Fruit fly (Drosophila melanogaster) S2 (cell line): ENCODE data around the gene Tpi.
A peak's percentile ranks its signal among the peaks of the same experiment; 100 is the strongest.

Source experiments
- CG8478 ChIP-seq: fragments of >200 bp; optimal IDR thresholded peaks from 2 replicates; lab custom pipeline; 2018
- CTCF ChIP-seq, 2 experiments: fragments of >200 bp; optimal IDR thresholded peaks; 2 replicates each; lab custom pipeline; 2018

Gene Tpi

DNA sequence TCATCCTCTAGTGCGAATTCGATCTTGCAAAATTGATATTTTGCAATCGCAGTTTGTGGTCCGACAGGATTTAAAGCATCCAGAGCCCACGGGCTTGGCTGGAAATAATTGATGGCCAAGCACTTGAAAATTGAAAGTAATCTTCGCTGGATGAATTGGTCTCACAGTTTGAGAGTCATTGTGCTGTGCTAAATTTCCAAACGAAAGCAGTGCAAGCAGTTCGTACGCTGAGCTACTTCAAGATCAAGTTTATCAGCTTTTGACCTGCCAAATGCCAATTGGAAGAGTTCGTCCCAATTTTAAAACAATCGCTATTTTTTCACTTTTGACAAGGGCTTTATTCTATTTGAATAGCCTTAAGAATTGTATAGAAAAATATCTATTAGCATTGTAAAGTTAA lies 19.5 kb upstream of the Tpi start:
- TF ChIP-seq CG8478 (lab: Kevin White, UChicago) (no peak), CTCF (optimal IDR thresholded peaks at IDR 0.05; lab: Kevin White, UChicago) (peak in 1 of 2 experiments; percentile 56)

DNA sequence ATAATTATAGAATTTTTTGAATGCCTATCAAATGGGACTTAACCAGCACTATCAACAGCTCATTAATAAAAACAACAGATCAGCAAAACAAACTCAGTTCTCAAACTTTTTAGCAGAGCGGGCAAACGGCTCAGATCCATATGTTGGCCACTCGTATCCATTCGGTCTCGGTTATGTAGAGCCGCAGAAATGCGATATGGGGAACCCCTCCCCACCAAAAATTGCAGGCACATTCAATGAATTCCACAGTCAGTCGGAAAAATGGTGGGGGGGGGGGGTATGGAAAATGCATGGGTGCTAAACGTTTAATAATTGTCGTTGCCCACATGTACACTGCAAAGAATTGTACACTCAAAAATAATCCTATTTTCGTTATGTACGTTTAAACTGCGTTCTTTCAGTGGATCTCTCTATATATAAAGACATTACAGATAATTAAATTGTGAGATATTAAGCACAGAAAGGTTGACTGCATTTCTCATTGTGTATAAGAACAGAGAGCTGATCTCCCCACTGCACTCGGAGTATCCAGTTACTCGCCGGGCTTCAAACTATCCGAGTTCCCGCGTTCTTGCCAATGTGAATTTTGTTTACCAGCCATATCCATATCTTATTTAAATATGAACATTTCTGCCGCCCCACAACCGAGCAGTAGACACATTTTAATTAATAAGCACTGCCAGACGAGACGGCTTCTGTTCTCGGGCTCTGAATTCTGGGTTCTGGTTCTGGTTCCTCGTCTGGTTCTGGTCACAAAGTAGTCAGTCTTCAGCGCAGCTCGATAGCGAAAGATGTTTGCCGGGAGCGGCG lies 17.1 kb upstream of the Tpi start, which contains the start of gene CG15529:
Gene CG15529, plus strand, starts transcription at position 760 of the 810 bp plus-strand sequence.
- TF ChIP-seq CG8478 (lab: Kevin White, UChicago) (no peak), CTCF (optimal IDR thresholded peaks at IDR 0.05; lab: Kevin White, UChicago) (no peak)

DNA sequence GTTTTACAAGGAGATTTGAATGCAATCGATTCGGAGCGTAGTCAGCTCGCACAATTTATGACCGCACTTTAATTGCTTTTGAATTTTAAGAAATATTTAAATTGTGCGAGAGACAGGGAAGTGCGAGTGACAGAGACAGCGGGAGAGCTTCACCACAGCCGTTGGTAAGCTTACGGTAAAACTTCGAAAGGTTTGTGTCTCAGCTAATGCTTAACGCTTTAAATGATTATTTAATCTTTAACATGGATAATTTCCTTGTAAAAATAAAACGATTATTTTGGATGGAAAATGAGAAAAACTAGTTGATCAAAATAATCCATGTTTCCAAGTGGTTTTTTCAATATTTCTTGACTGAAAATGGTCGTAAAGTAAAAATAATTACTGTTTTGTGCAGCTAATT lies 16.2 kb upstream of the Tpi start:
- TF ChIP-seq CTCF (optimal IDR thresholded peaks at IDR 0.05; lab: Kevin White, UChicago): no peak
- no peak for TF ChIP-seq CG8478 (lab: Kevin White, UChicago)

DNA sequence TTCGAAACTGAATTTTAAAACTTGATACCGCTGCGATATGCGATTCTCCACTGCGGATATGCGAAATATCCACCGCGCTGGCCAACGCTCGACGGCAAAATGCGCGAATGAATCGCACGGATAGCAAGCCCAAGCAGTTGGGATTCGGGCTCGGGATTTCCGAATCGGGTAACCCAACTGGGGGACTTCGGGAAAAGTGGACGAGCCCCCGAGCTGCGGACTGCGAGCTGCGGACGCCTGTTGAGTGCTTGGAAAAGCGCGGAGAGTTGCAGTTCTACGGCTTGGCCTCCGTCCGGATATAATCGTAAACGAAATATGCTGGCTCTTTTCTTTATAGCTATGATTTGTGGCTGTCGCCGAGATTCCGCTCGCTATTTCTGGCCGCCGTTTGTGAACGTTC lies 15.1 kb upstream of the Tpi start, which contains the start of gene AdoR:
Gene AdoR, minus strand, starts transcription at position 101 of the 400 bp plus-strand sequence.
- TF ChIP-seq CTCF (optimal IDR thresholded peaks at IDR 0.05; lab: Kevin White, UChicago) (no peak), CG8478 (lab: Kevin White, UChicago) (no peak)

DNA sequence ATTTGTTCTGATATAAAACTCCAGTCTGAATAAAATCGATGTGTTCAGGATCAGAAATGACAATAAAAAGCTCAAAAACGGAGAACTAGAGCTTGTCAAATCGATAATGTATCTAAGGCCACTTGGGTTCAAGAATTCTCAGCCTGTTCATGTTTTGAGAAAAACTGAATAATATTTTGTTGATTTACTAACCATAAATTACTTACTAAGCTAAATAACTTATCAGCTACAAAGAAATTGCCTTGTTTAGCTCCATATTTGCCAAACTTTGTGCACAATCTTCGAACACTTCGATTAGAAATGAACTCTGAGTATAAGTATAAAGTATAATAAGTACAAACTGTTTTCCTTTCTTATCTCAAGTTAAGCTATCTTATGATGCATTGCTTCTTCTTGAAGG lies 2.1 kb downstream of the Tpi start, which contains the start of gene CG31029:
Gene CG31029, minus strand, starts transcription at position 101 of the 400 bp plus-strand sequence.
- TF ChIP-seq CTCF (optimal IDR thresholded peaks at IDR 0.05; lab: Kevin White, UChicago) (no peak), CG8478 (lab: Kevin White, UChicago) (no peak)

DNA sequence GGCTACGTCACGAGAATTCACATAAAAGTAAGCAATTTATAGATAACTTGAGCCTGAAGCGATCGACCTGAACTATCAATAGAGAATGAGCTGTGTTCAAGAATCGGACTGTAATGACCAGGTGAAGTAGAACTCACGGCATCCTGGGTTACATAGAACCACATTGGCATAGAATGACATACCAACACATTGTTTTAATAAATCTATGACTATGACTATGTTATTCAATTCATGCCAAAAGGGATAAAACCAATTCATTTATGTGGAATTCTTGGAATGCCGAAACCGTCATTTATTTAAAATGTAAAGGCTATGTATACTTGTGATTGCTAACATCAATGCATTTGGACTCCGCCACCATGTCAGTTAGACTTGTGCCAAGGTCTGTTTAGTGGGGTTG lies 5.4 kb downstream of the Tpi start, which contains the start of gene Ppi1:
Gene Ppi1, minus strand, starts transcription at position 101 of the 400 bp plus-strand sequence.
- no peak for TF ChIP-seq CTCF (optimal IDR thresholded peaks at IDR 0.05; lab: Kevin White, UChicago)

DNA sequence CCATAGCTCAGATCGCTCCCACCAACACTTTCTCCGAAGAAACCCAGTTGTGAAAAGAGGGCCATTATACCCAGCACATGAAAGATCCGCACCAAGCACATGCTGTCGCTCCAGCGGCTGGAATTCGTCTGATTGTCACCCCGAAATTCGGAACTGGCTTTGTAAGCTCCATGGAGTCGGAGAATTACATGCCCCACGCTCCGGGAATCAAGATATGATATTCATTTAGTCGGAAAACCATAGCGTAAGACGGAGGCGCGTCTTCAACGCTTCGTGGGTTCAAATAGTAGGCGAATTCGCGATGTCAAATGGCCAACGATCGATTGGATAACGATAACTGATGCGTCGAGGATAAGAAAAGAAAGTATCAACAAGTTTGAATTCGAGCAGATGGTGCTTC lies 9.8 kb downstream of the Tpi start, which contains the start of gene CG45073:
Gene CG45073, minus strand, starts transcription at position 101 of the 400 bp plus-strand sequence.
- TF ChIP-seq CG8478 (lab: Kevin White, UChicago): no peak
- no peak for TF ChIP-seq CTCF (optimal IDR thresholded peaks at IDR 0.05; lab: Kevin White, UChicago)

DNA sequence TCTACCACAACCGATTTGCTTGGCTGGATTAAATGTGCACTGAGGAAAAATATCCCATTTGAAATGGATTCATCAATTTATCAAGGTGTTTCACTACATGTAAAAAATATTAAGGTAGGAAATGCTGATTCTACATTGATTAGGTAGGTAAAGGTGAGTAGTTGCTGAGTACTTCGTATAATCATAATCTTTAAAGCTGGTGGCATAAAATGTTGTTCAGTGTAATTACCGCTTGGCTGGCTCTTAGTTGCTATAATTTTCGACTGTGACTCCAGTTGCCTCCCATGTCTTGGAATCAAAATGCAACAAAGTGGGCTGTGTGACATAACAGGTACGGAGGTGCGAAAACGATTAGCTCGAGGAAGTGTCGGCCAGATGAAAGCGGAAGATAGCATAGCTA lies 11.2 kb downstream of the Tpi start, which contains the start of gene CG45072:
Gene CG45072, minus strand, starts transcription at position 101 of the 400 bp plus-strand sequence.
- no peak for TF ChIP-seq CTCF (optimal IDR thresholded peaks at IDR 0.05; lab: Kevin White, UChicago)
- no peak for TF ChIP-seq CG8478 (lab: Kevin White, UChicago)

DNA sequence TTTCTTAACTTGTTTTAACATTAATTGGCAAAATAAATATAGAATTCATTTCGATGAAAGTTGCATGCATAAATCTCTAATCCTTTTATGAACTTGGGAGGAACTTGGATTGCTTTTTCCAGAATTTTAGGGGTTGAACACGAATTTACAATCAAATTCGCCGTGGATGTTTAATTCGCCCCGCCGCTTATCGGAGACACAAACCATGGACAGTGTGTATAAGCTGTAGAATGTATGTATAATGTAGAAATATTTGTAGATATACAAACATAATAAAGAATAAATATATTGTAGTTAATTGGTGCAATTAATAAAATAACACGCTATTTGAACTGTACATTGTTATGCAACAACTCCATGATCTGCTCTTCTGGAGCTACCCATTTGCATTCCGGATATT lies 12.7 kb downstream of the Tpi start:
- TF ChIP-seq CG8478 (lab: Kevin White, UChicago): no peak
- TF ChIP-seq CTCF (optimal IDR thresholded peaks at IDR 0.05; lab: Kevin White, UChicago): peak in 1 of 2 experiments; percentile 21

DNA sequence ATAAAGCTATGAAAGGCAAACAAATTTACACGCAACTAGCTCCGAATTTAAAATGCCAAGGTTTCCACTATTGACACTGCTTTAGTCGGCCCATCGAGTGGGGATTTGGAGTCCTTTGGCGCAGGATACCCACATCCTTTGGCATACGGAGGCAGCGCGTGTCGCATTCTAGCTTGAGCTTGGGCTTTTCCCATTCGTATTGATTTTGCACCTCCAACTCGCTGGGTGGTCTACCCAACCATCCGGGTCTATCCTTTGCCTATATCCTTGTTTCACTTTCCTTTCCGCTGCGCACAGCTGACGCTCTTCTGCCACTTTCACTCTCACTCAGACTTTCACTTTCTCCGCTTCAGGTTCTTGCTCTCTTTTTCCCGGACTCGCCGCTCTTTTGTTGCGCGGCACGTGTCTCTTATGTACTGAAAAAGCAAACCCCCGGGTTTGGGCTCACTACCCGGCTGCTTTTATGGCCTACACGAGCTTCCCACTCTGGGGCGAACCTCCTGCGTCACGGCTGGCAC lies 20.1 kb downstream of the Tpi start:
- TF ChIP-seq CG8478 (lab: Kevin White, UChicago) (no peak), CTCF (optimal IDR thresholded peaks at IDR 0.05; lab: Kevin White, UChicago) (no peak)

DNA sequence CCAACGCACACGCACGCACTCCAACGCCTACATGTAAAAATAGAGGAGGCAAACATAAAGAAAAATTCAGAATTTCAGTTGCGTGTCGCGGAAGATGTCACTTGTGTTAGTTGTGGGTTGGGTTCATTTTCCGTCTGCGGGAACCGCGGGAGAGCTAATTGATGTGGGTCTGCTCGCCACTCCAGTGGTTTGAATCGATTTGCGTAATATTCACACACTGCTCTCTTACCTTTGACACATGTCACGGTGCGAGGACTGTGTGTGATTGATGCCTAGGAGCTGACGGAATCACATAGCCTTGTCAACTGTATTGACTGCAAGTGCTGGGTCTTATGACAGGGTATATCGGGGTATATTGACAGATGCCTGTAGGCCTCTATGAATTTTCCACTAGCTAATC lies 23.4 kb downstream of the Tpi start:
- no peak for TF ChIP-seq CTCF (optimal IDR thresholded peaks at IDR 0.05; lab: Kevin White, UChicago)
- no peak for TF ChIP-seq CG8478 (lab: Kevin White, UChicago)

DNA sequence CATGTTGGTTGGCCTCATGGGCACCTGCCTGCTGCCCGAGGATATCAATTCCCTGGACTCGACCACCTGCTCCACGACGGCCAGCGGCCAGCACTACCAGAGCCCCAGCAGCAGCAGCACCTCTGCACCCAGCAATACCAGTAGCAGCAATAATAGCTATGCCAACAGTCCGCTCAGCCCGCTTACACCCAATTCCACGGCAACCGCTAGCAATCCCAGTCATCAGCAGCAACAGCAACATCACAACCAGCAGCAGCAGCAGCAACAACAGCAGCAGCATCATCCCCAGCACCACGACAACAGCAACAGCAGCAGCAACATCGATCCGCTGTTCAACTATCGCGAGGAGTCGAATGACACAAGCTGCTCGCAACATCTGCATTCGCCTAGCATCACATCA lies 25.0 kb downstream of the Tpi start:
- no peak for TF ChIP-seq CG8478 (lab: Kevin White, UChicago)
- TF ChIP-seq CTCF (optimal IDR thresholded peaks at IDR 0.05; lab: Kevin White, UChicago): no peak

DNA sequence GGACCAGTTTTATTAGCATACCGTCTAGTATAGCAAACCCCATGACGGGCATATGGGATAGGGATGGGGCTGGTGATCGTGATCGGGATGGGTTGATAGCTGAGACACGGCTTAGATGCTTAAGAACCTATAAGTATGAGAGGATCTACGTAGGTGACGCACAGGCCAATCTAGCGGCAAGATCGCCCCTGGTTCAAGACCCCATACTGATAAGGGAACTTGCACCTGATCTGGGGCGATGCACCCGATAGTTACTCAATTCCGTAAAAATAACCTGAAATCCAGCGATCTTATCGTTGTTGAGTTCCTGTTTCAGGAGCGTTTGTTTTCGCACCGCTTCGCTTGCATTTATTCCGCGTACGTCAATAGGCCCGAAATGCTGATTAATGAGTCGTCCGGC lies 25.8 kb downstream of the Tpi start:
- no peak for TF ChIP-seq CG8478 (lab: Kevin White, UChicago)
- TF ChIP-seq CTCF (optimal IDR thresholded peaks at IDR 0.05; lab: Kevin White, UChicago): no peak

DNA sequence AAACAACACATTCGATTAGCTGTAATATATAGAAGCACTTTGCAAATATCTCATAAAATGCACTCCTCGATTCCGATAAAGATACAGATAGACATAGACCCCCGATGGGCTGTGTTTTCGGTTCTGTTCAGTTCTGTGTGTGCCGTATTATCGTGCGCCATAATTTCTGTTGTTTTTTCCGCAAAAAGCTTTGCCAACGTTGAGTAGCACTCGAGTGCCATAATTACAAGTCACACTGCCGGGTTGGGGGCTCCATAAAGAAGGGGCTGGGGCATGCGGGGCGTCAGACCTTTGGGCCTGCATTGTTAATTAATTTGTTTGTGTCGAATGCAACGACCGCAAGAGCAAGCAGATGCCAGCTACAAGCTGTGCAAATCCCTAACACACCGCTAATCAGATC lies 26.7 kb downstream of the Tpi start:
- TF ChIP-seq CG8478 (lab: Kevin White, UChicago) (no peak), CTCF (optimal IDR thresholded peaks at IDR 0.05; lab: Kevin White, UChicago) (no peak)

DNA sequence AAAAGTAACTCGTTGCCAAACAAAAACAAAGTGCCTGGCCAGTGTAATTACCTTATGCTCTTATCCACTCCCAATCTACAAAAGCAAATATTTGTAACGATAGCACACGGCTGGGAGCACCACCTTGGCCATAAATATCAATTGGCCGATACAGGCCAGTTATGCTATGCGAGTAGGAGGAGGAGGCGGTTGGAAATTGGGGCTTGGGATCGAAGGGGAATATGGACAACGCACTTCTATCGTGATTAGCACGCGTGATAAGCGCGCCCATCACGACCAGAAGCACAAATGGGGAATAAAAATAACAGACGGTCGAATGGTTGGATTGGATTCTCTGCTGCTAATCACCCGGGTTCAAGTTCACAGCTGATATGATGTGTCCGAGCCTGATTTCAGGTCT lies 27.8 kb downstream of the Tpi start:
- TF ChIP-seq CG8478 (lab: Kevin White, UChicago) (no peak), CTCF (optimal IDR thresholded peaks at IDR 0.05; lab: Kevin White, UChicago) (no peak)
